Fruit fly (Drosophila melanogaster) whole organism, embryonic: Measurements from ENCODE around the gene Cyt-c1L.

ENCODE experiments used
- Atf-2 ChIP-seq: fragments of 200-800 bp; sonication (Bioruptor generic); optimal IDR thresholded peaks from 2 replicates; lab custom pipeline; 2016; ENCODE audit warnings: missing biosample characterization, missing genetic modification characterization
- Atf3 ChIP-seq: fragments of 200-800 bp; sonication (Bioruptor generic); optimal IDR thresholded peaks from 3 replicates; lab custom pipeline; 2016; ENCODE audit warnings: missing biosample characterization, missing genetic modification characterization
- CG10147 ChIP-seq: fragments of 200-800 bp; sonication (Bioruptor generic); optimal IDR thresholded peaks from 2 replicates; lab custom pipeline; 2019; ENCODE audit warnings: missing biosample characterization, mild to moderate bottlenecking, missing genetic modification characterization, moderate library complexity
- CG11560 ChIP-seq: fragments of 200-800 bp; sonication (Bioruptor generic); IDR thresholded peaks from 3 replicates; pipeline ENCODE4 v1.3.6; 2022; ENCODE audit warnings: missing biosample characterization, missing genetic modification characterization
- CG12104 ChIP-seq: fragments of 200-800 bp; sonication (Bioruptor generic); optimal IDR thresholded peaks from 3 replicates; lab custom pipeline; 2016; ENCODE audit warnings: missing biosample characterization, missing genetic modification characterization
- CG12744 ChIP-seq: fragments of 200-800 bp; sonication (Bioruptor generic); optimal IDR thresholded peaks from 2 replicates; lab custom pipeline; 2016; ENCODE audit warnings: missing biosample characterization, missing genetic modification characterization
- CG12769 ChIP-seq: fragments of 200-800 bp; sonication (Bioruptor generic); optimal IDR thresholded peaks from 2 replicates; lab custom pipeline; 2019; ENCODE audit warnings: missing biosample characterization, mild to moderate bottlenecking, missing genetic modification characterization, moderate library complexity
- CG13123 ChIP-seq: fragments of 200-800 bp; sonication (Bioruptor generic); optimal IDR thresholded peaks from 2 replicates; lab custom pipeline; 2016; ENCODE audit warnings: missing biosample characterization, missing genetic modification characterization
- CG14441 ChIP-seq: fragments of 200-800 bp; sonication (Bioruptor generic); IDR thresholded peaks from 2 replicates; pipeline ENCODE4 v1.3.6; 2022; ENCODE audit warnings: missing biosample characterization, missing genetic modification characterization
- CG14667 ChIP-seq: fragments of 200-800 bp; sonication (Bioruptor generic); IDR thresholded peaks from 2 replicates; pipeline ENCODE4 v1.3.6; 2022; ENCODE audit warnings: missing biosample characterization, missing genetic modification characterization
- CG14860 ChIP-seq: fragments of 200-800 bp; sonication (Bioruptor generic); IDR thresholded peaks from 3 replicates; pipeline ENCODE4 v1.3.6; 2022; ENCODE audit warnings: missing biosample characterization, missing genetic modification characterization; ENCODE audit not compliant: partially characterized antibody
- CG17361 ChIP-seq: fragments of 200-800 bp; sonication (Bioruptor generic); IDR thresholded peaks from 3 replicates; pipeline ENCODE4 v1.3.6; 2022; ENCODE audit warnings: missing biosample characterization, missing genetic modification characterization
- CG18764 ChIP-seq: fragments of 200-800 bp; sonication (Bioruptor generic); optimal IDR thresholded peaks from 3 replicates; lab custom pipeline; 2016; ENCODE audit warnings: missing biosample characterization, missing genetic modification characterization
- CG2875 ChIP-seq: fragments of 200-800 bp; sonication (Bioruptor generic); optimal IDR thresholded peaks from 2 replicates; lab custom pipeline; 2017; ENCODE audit warnings: missing biosample characterization, mild to moderate bottlenecking, missing genetic modification characterization, missing genetic modification reagents
- CG30403 ChIP-seq: fragments of 200-800 bp; sonication (Bioruptor generic); optimal IDR thresholded peaks from 3 replicates; lab custom pipeline; 2016; ENCODE audit warnings: missing biosample characterization, missing genetic modification characterization
- CG30431 ChIP-seq: fragments of 200-800 bp; sonication (Bioruptor generic); optimal IDR thresholded peaks from 2 replicates; lab custom pipeline; 2017; ENCODE audit warnings: missing biosample characterization, missing genetic modification characterization
- CG3726 ChIP-seq: fragments of 200-800 bp; sonication (Bioruptor generic); IDR thresholded peaks from 3 replicates; pipeline ENCODE4, ENCODE4 v1.3.6; 2022; ENCODE audit warnings: missing biosample characterization, missing genetic modification characterization
- CG5245 ChIP-seq: fragments of 200-800 bp; sonication (Bioruptor generic); optimal IDR thresholded peaks from 3 replicates; lab custom pipeline; 2016; ENCODE audit warnings: missing biosample characterization, missing genetic modification characterization
- CG6254 ChIP-seq: fragments of 200-800 bp; sonication (Bioruptor generic); optimal IDR thresholded peaks from 3 replicates; lab custom pipeline; 2017; ENCODE audit warnings: mild to moderate bottlenecking, missing biosample characterization, missing genetic modification reagents, missing genetic modification characterization
- D19A ChIP-seq: fragments of 200-800 bp; optimal IDR thresholded peaks from 3 replicates; lab custom pipeline; 2019; ENCODE audit warnings: missing biosample characterization, mild to moderate bottlenecking, missing genetic modification characterization, moderate library complexity
- Drgx ChIP-seq: fragments of 200-800 bp; sonication (Bioruptor generic); IDR thresholded peaks from 2 replicates; pipeline ENCODE4 v1.3.6; 2022; ENCODE audit warnings: missing biosample characterization, missing genetic modification characterization
- Eip74EF ChIP-seq, 2 experiments: fragments of 200-800 bp in 1 of 2; fragments of >200 bp in 1 of 2; sonication (Bioruptor generic) in 1 of 2; optimal IDR thresholded peaks; 2 replicates each; lab custom pipeline; 2017 to 2019; ENCODE audit warnings: missing biosample characterization in 2 of 2, missing genetic modification characterization in 2 of 2, mild to moderate bottlenecking in 1 of 2, moderate library complexity in 1 of 2
- Fer1 ChIP-seq: fragments of 200-800 bp; sonication (Bioruptor generic); optimal IDR thresholded peaks from 2 replicates; lab custom pipeline; 2017; ENCODE audit warnings: missing biosample characterization, mild to moderate bottlenecking, missing genetic modification characterization
- Fer2 ChIP-seq: fragments of 200-800 bp; sonication (Bioruptor generic); optimal IDR thresholded peaks from 2 replicates; lab custom pipeline; 2018; ENCODE audit warnings: missing biosample characterization, mild to moderate bottlenecking, missing genetic modification characterization, moderate library complexity
- Hand ChIP-seq: fragments of 200-800 bp; sonication (Bioruptor generic); optimal IDR thresholded peaks from 2 replicates; lab custom pipeline; 2017; ENCODE audit warnings: mild to moderate bottlenecking, missing biosample characterization, missing genetic modification reagents, missing genetic modification characterization
- Hmr ChIP-seq: fragments of 200-800 bp; sonication (Bioruptor generic); optimal IDR thresholded peaks from 3 replicates; lab custom pipeline; 2017; ENCODE audit warnings: mild to moderate bottlenecking, missing biosample characterization, missing genetic modification reagents, missing genetic modification characterization
- Hmx ChIP-seq: fragments of 200-800 bp; sonication (Bioruptor generic); optimal IDR thresholded peaks from 2 replicates; lab custom pipeline; 2016; ENCODE audit warnings: missing biosample characterization, missing genetic modification characterization
- Hr78 ChIP-seq, 2 experiments: fragments of 200-800 bp in 1 of 2; fragments of >200 bp in 1 of 2; sonication (Bioruptor generic) in 1 of 2; optimal IDR thresholded peaks; 2 replicates each; lab custom pipeline; 2017 to 2019; ENCODE audit warnings: missing biosample characterization in 2 of 2, missing genetic modification characterization in 2 of 2, mild to moderate bottlenecking in 1 of 2, moderate library complexity in 1 of 2
- Rfx ChIP-seq: fragments of 200-800 bp; sonication (Bioruptor generic); IDR thresholded peaks from 2 replicates; pipeline ENCODE4 v1.3.6; 2022; ENCODE audit warnings: missing biosample characterization, missing genetic modification characterization
- Sox100B ChIP-seq: fragments of 200-800 bp; sonication (Bioruptor generic); optimal IDR thresholded peaks from 3 replicates; lab custom pipeline; 2018; ENCODE audit warnings: missing biosample characterization, mild to moderate bottlenecking, missing genetic modification characterization
- Sry-β ChIP-seq: fragments of 200-800 bp; sonication (Bioruptor generic); optimal IDR thresholded peaks from 2 replicates; lab custom pipeline; 2018; ENCODE audit warnings: missing biosample characterization, mild to moderate bottlenecking, missing genetic modification characterization, moderate library complexity
- ato ChIP-seq: fragments of 200-800 bp; sonication (Bioruptor generic); IDR thresholded peaks from 2 replicates; pipeline ENCODE4 v1.3.6; 2022; ENCODE audit warnings: missing biosample characterization, missing genetic modification characterization; ENCODE audit not compliant: partially characterized antibody
- az2 ChIP-seq: fragments of 200-800 bp; sonication (Bioruptor generic); optimal IDR thresholded peaks from 3 replicates; lab custom pipeline; 2016; ENCODE audit warnings: missing biosample characterization, missing genetic modification characterization
- da ChIP-seq: fragments of 200-800 bp; sonication (Bioruptor generic); optimal IDR thresholded peaks from 2 replicates; lab custom pipeline; 2016; ENCODE audit warnings: missing biosample characterization, missing genetic modification characterization
- danr ChIP-seq: fragments of 200-800 bp; sonication (Bioruptor generic); IDR thresholded peaks from 2 replicates; pipeline ENCODE4 v1.3.6; 2022; ENCODE audit warnings: missing biosample characterization, missing genetic modification characterization
- dati ChIP-seq: fragments of 200-800 bp; sonication (Bioruptor generic); IDR thresholded peaks from 2 replicates; pipeline ENCODE4 v1.3.6; 2022; ENCODE audit warnings: missing biosample characterization, missing genetic modification characterization
- dmrt11E ChIP-seq: fragments of 200-800 bp; sonication (Bioruptor generic); optimal IDR thresholded peaks from 3 replicates; lab custom pipeline; 2018; ENCODE audit warnings: missing biosample characterization, mild to moderate bottlenecking, missing genetic modification characterization, moderate library complexity
- exex ChIP-seq: fragments of 200-800 bp; sonication (Bioruptor generic); optimal IDR thresholded peaks from 4 replicates; lab custom pipeline; 2018; ENCODE audit warnings: missing biosample characterization, mild to moderate bottlenecking, missing genetic modification characterization, moderate library complexity
- lab ChIP-seq: fragments of 200-800 bp; sonication (Bioruptor generic); optimal IDR thresholded peaks from 3 replicates; lab custom pipeline; 2017; ENCODE audit warnings: missing biosample characterization, missing genetic modification characterization, mild to moderate bottlenecking, moderate library complexity, missing genetic modification reagents
- peb ChIP-seq: fragments of 200-800 bp; sonication (Bioruptor generic); IDR thresholded peaks from 2 replicates; pipeline ENCODE4 v1.3.6; 2022; ENCODE audit warnings: missing biosample characterization, missing genetic modification characterization
- pros ChIP-seq: fragments of 200-800 bp; sonication (Bioruptor generic); optimal IDR thresholded peaks from 3 replicates; lab custom pipeline; 2019; ENCODE audit warnings: missing biosample characterization, mild to moderate bottlenecking, missing genetic modification characterization, moderate library complexity
- pzg ChIP-seq: fragments of 200-800 bp; sonication (Bioruptor generic); optimal IDR thresholded peaks from 3 replicates; lab custom pipeline; 2018; ENCODE audit warnings: missing biosample characterization, mild to moderate bottlenecking, missing genetic modification characterization, moderate library complexity
- rib ChIP-seq: fragments of 200-800 bp; sonication (Bioruptor generic); IDR thresholded peaks from 2 replicates; pipeline ENCODE4 v1.3.6; 2022; ENCODE audit warnings: missing biosample characterization, missing genetic modification characterization
- salm ChIP-seq: fragments of 200-800 bp; sonication (Bioruptor generic); optimal IDR thresholded peaks from 2 replicates; lab custom pipeline; 2018; ENCODE audit warnings: missing biosample characterization, mild to moderate bottlenecking, missing genetic modification characterization
- sd ChIP-seq: fragments of 200-800 bp; sonication (Bioruptor generic); optimal IDR thresholded peaks from 3 replicates; lab custom pipeline; 2018; ENCODE audit warnings: missing biosample characterization, mild to moderate bottlenecking, missing genetic modification characterization, moderate library complexity
- ssp ChIP-seq: fragments of 200-800 bp; sonication (Bioruptor generic); IDR thresholded peaks from 2 replicates; pipeline ENCODE4 v1.3.6; 2022; ENCODE audit warnings: missing biosample characterization, missing genetic modification characterization
- twi ChIP-seq: fragments of 200-800 bp; optimal IDR thresholded peaks from 2 replicates; lab custom pipeline; 2019; ENCODE audit warnings: missing biosample characterization, mild to moderate bottlenecking, missing genetic modification characterization, moderate library complexity
- unpg ChIP-seq: fragments of 200-800 bp; sonication (Bioruptor generic); optimal IDR thresholded peaks from 3 replicates; lab custom pipeline; 2018; ENCODE audit warnings: missing biosample characterization, mild to moderate bottlenecking, missing genetic modification characterization, moderate library complexity
- zfh2 ChIP-seq: fragments of 200-800 bp; sonication (Bioruptor generic); optimal IDR thresholded peaks from 2 replicates; lab custom pipeline; 2016; ENCODE audit warnings: missing biosample characterization, missing genetic modification characterization

Gene Cyt-c1L

dm6 chr3R:29207012-29207656, 3.2 kb upstream of the Cyt-c1L start (continued):
- no peak for TF ChIP-seq Eip74EF (GFP tag; optimal IDR thresholded peaks at IDR 0.05; lab: Kevin White, UChicago)
- TF ChIP-seq CG12104 = no peak
- TF ChIP-seq danr = no peak
- TF ChIP-seq pros (GFP tag; lab: Kevin White, UChicago) = no peak
- TF ChIP-seq az2 = peak; percentile 38
- TF ChIP-seq CG12769 (tag; lab: Kevin White, UChicago) = no peak
- no peak for TF ChIP-seq salm
- TF ChIP-seq Fer2 (tag; lab: Kevin White, UChicago) = peak; percentile 22
- peak; percentile 28 for TF ChIP-seq CG6254
- TF ChIP-seq CG10147 (GFP tag; lab: Kevin White, UChicago) = peak; percentile 32
- TF ChIP-seq zfh2 (GFP tag; lab: Kevin White, UChicago) = no peak
- peak; percentile 26; the same call in 1 of the 3 replicates for TF ChIP-seq CG11560 (tag; lab: Robert Waterston, UW)
- no peak for TF ChIP-seq pzg (GFP tag; lab: Kevin White, UChicago)
- TF ChIP-seq Rfx = peak; percentile 82
- TF ChIP-seq CG12744 (GFP tag; lab: Kevin White, UChicago) = no peak
- no peak for TF ChIP-seq sd (tag; lab: Kevin White, UChicago)
- no peak for TF ChIP-seq Hr78 (GFP tag; optimal IDR thresholded peaks at IDR 0.05; lab: Kevin White, UChicago)
- TF ChIP-seq Atf-2 = no peak
- TF ChIP-seq CG5245 (GFP tag; lab: Kevin White, UChicago) = peak; percentile 14
- no peak for TF ChIP-seq Hmx (GFP tag; lab: Kevin White, UChicago)
- TF ChIP-seq dmrt11E (tag; lab: Kevin White, UChicago) = peak; percentile 46
- no peak for TF ChIP-seq CG13123
- peak; percentile 36 for TF ChIP-seq Hmr (GFP tag; lab: Kevin White, UChicago)
- TF ChIP-seq CG14860 = no peak
- peak; percentile 72 for TF ChIP-seq unpg
- TF ChIP-seq CG17361 (GFP tag; lab: Robert Waterston, UW) = peak; percentile 25; the same call in 1 of the 3 replicates
- no peak; the same call in 2 of the 3 replicates for TF ChIP-seq CG3726 (GFP tag; lab: Robert Waterston, UW)
- no peak for TF ChIP-seq da (GFP tag; lab: Kevin White, UChicago)
- peak; percentile 52; the same call in 1 of the 2 replicates for TF ChIP-seq ssp (GFP tag; lab: Robert Waterston, UW)
- TF ChIP-seq Drgx (GFP tag; lab: Robert Waterston, UW) = peak; percentile 88
- no peak for TF ChIP-seq dati (GFP tag; lab: Robert Waterston, UW)
- peak; percentile 9 for TF ChIP-seq CG2875 (GFP tag; lab: Kevin White, UChicago)
- peak; percentile 47 for TF ChIP-seq CG30431
- TF ChIP-seq CG14667 (GFP tag; lab: Robert Waterston, UW) = peak; percentile 75
- TF ChIP-seq exex (tag; lab: Kevin White, UChicago) = no peak
- TF ChIP-seq Sry-β (GFP tag; lab: Kevin White, UChicago) = no peak
- no peak for TF ChIP-seq Hand (GFP tag; lab: Kevin White, UChicago)
- peak; percentile 58 for TF ChIP-seq D19A
- peak; percentile 57 for TF ChIP-seq Sox100B
- no peak for TF ChIP-seq rib (GFP tag; lab: Robert Waterston, UW)
- TF ChIP-seq twi = peak; percentile 4
- no peak for TF ChIP-seq Atf3 (GFP tag; lab: Kevin White, UChicago)
- TF ChIP-seq CG30403 = peak; percentile 33
- 0 out of 2 replicates have a peak, but pooled peaks have one; percentile 44 for TF ChIP-seq peb
- peak; percentile 86 for TF ChIP-seq CG14441
- peak; percentile 63 for TF ChIP-seq Fer1 (GFP tag; lab: Kevin White, UChicago)
- TF ChIP-seq lab (GFP tag; lab: Kevin White, UChicago) = peak; percentile 70
- TF ChIP-seq ato (GFP tag; lab: Robert Waterston, UW) = no peak
- TF ChIP-seq CG18764 = no peak
